Worm (Caenorhabditis elegans) whole organism, dauer: ENCODE data around the gene fkh-8.

Experiments used
- unc-62 ChIP-seq: sonication (generic microtip); optimal IDR thresholded peaks from 2 replicates; lab custom pipeline; 2017; ENCODE audit warnings: missing biosample characterization, missing genetic modification reagents, missing genetic modification characterization

The fkh-8 gene

ce11 chrII:6190770-6191169 lies 423 bp downstream of the fkh-8 start:
- TF ChIP-seq unc-62 (GFP tag; lab: Kevin White, UChicago) = no peak

- no peak for TF ChIP-seq unc-62 (GFP tag; lab: Kevin White, UChicago)
Measured at ce11 chrII:6181337-6181736, 9.9 kb downstream of the fkh-8 start.

ce11 chrII:6180552-6180951 lies 10.6 kb downstream of the fkh-8 start:
- TF ChIP-seq unc-62 (GFP tag; lab: Kevin White, UChicago) = no peak

ce11 chrII:6179531-6179930 lies 11.7 kb downstream of the fkh-8 start, which contains the start of gene F40H3.1:
Gene F40H3.1, plus strand, starts transcription at chrII:6179831.
- no peak for TF ChIP-seq unc-62 (GFP tag; lab: Kevin White, UChicago)

ce11 chrII:6178743-6179129 lies 12.5 kb downstream of the fkh-8 start:
- TF ChIP-seq unc-62 (GFP tag; lab: Kevin White, UChicago) = no peak

ce11 chrII:6177975-6178742 lies 13.0 kb downstream of the fkh-8 start:
- no peak for TF ChIP-seq unc-62 (GFP tag; lab: Kevin White, UChicago)

- TF ChIP-seq unc-62 (GFP tag; lab: Kevin White, UChicago) = no peak
Measured at ce11 chrII:6176154-6176897, 14.9 kb downstream of the fkh-8 start.

- no peak for TF ChIP-seq unc-62 (GFP tag; lab: Kevin White, UChicago)
Measured at ce11 chrII:6175027-6175426, 16.2 kb downstream of the fkh-8 start.

ce11 chrII:6173400-6173799 lies 17.8 kb downstream of the fkh-8 start, which contains the start of gene F40H3.2:
Gene F40H3.2, plus strand, starts transcription at chrII:6173649.
- no peak for TF ChIP-seq unc-62 (GFP tag; lab: Kevin White, UChicago)

ce11 chrII:6171228-6171627 lies 20.0 kb downstream of the fkh-8 start, which contains the start of gene F40H3.3:
Gene F40H3.3, plus strand, starts transcription at chrII:6171507.
- TF ChIP-seq unc-62 (GFP tag; lab: Kevin White, UChicago) = no peak

- TF ChIP-seq unc-62 (GFP tag; lab: Kevin White, UChicago) = no peak
Measured at ce11 chrII:6170236-6170635, 21.0 kb downstream of the fkh-8 start.

- no peak for TF ChIP-seq unc-62 (GFP tag; lab: Kevin White, UChicago)
Measured at ce11 chrII:6169156-6169555, 22.0 kb downstream of the fkh-8 start, which contains the start of gene hst-3.1. Gene hst-3.1, minus strand, starts transcription at chrII:6169256.

- TF ChIP-seq unc-62 (GFP tag; lab: Kevin White, UChicago) = no peak
Measured at ce11 chrII:6168714-6169113, 22.5 kb downstream of the fkh-8 start.

ce11 chrII:6165152-6165551 lies 26.0 kb downstream of the fkh-8 start:
- TF ChIP-seq unc-62 (GFP tag; lab: Kevin White, UChicago) = no peak

- TF ChIP-seq unc-62 (GFP tag; lab: Kevin White, UChicago) = no peak
Measured at ce11 chrII:6160994-6161393, 30.2 kb downstream of the fkh-8 start, which contains the start of gene exp-1. Gene exp-1, minus strand, starts transcription at chrII:6161094.

ce11 chrII:6158111-6158510 lies 33.1 kb downstream of the fkh-8 start:
- no peak for TF ChIP-seq unc-62 (GFP tag; lab: Kevin White, UChicago)
